Worm (Caenorhabditis elegans): ENCODE measurements around the gene K09C4.1.

DNA sequence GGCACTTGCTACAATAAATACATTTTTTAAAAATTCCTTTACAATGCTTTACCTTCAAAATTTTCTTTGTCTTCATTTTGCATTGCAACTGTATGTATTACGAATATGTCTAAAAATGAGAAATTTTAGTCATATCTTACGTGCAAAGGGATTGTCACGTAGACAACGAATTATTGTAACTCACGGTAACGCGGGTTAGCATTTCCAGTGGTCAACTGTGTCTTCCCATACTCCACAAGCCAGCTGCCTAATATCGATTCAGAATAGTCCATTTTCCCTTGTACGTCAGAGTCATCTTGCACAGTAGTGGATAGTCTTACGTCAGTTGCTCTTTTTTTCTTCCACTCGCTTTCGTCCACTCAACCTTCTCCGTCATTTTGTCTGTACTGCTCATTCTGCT, 36.1 kb upstream of the K09C4.1 start, which contains the start of gene fbxb-71:
- no peak for TF ChIP-seq elt-3 (tag; optimal IDR thresholded peaks at IDR 0.05)
- no peak for TF ChIP-seq ama-1 (optimal IDR thresholded peaks at IDR 0.05)
- no peak for TF ChIP-seq ztf-11 (tag; optimal IDR thresholded peaks at IDR 0.05)
- no peak for TF ChIP-seq nhr-25 (tag; optimal IDR thresholded peaks at IDR 0.05)
- TF ChIP-seq mml-1 (tag; optimal IDR thresholded peaks at IDR 0.05) = no peak
- no peak for TF ChIP-seq hmg-11 (tag; optimal IDR thresholded peaks at IDR 0.05)
- TF ChIP-seq nhr-76 (tag; optimal IDR thresholded peaks at IDR 0.05) = no peak
- no peak for TF ChIP-seq lin-39 (tag; optimal IDR thresholded peaks at IDR 0.05)
- no peak for TF ChIP-seq nhr-77 (tag; optimal IDR thresholded peaks at IDR 0.05)
- TF ChIP-seq nhr-23 (tag; optimal IDR thresholded peaks at IDR 0.05) = no peak
- TF ChIP-seq ceh-9 (tag; optimal IDR thresholded peaks at IDR 0.05) = no peak

Data from whole organism, L3 larva.